Fruit fly (Drosophila melanogaster) whole organism, prepupa: ENCODE measurements around the gene ArfGAP1.

Experiments used
- Blimp-1 ChIP-seq: fragments of 200-800 bp; sonication (Bioruptor generic); optimal IDR thresholded peaks from 3 replicates; lab custom pipeline; 2017; ENCODE audit warnings: missing biosample characterization, missing genetic modification characterization, mild to moderate bottlenecking, moderate library complexity, missing genetic modification reagents
- CG10669 ChIP-seq: fragments of 200-800 bp; sonication (Bioruptor generic); optimal IDR thresholded peaks from 3 replicates; lab custom pipeline; 2018; ENCODE audit warnings: missing biosample characterization, mild to moderate bottlenecking, missing genetic modification characterization, moderate library complexity
- CG11294 ChIP-seq: fragments of 200-800 bp; sonication (Bioruptor generic); IDR thresholded peaks from 2 replicates; pipeline ENCODE4 v1.3.6; 2022; ENCODE audit warnings: missing biosample characterization, missing genetic modification characterization
- CG11762 ChIP-seq: fragments of 200-800 bp; sonication (Bioruptor generic); optimal IDR thresholded peaks from 3 replicates; lab custom pipeline; 2016; ENCODE audit warnings: missing biosample characterization, missing genetic modification characterization; ENCODE audit not compliant: insufficient read depth
- CG11902 ChIP-seq: fragments of 200-800 bp; sonication (Bioruptor generic); optimal IDR thresholded peaks from 3 replicates; lab custom pipeline; 2016; ENCODE audit warnings: missing biosample characterization, missing genetic modification characterization
- CG15336 ChIP-seq: fragments of 200-800 bp; sonication (Bioruptor generic); IDR thresholded peaks from 2 replicates; pipeline ENCODE4 v1.3.6; 2022; ENCODE audit warnings: missing biosample characterization, missing genetic modification characterization
- CG1621 ChIP-seq: fragments of 200-800 bp; sonication (Bioruptor generic); optimal IDR thresholded peaks from 3 replicates; lab custom pipeline; 2018; ENCODE audit warnings: missing biosample characterization, mild to moderate bottlenecking, missing genetic modification characterization
- CG16779 ChIP-seq: fragments of 200-800 bp; sonication (Bioruptor generic); optimal IDR thresholded peaks from 3 replicates; lab custom pipeline; 2017; ENCODE audit warnings: missing biosample characterization, mild to moderate bottlenecking, missing genetic modification characterization
- CG31627 ChIP-seq: fragments of 200-800 bp; sonication (Bioruptor generic); optimal IDR thresholded peaks from 3 replicates; lab custom pipeline; 2016; ENCODE audit warnings: missing biosample characterization, missing genetic modification characterization
- CG32006 ChIP-seq: fragments of 200-800 bp; sonication (Bioruptor generic); optimal IDR thresholded peaks from 3 replicates; lab custom pipeline; 2017; ENCODE audit warnings: missing biosample characterization, mild to moderate bottlenecking, missing genetic modification characterization
- CG34406 ChIP-seq: fragments of 200-800 bp; sonication (Bioruptor generic); optimal IDR thresholded peaks from 3 replicates; lab custom pipeline; 2016; ENCODE audit warnings: missing biosample characterization, missing genetic modification characterization
- CG3919 ChIP-seq: fragments of 200-800 bp; sonication (Bioruptor generic); optimal IDR thresholded peaks from 3 replicates; lab custom pipeline; 2016; ENCODE audit warnings: missing biosample characterization, missing genetic modification characterization
- CG4318 ChIP-seq: fragments of 200-800 bp; sonication (Bioruptor generic); optimal IDR thresholded peaks from 3 replicates; lab custom pipeline; 2017; ENCODE audit warnings: missing biosample characterization, mild to moderate bottlenecking, missing genetic modification characterization
- CG6163 ChIP-seq: fragments of 200-800 bp; sonication (Bioruptor generic); IDR thresholded peaks from 3 replicates; pipeline ENCODE4 v1.3.6; 2022; ENCODE audit warnings: missing biosample characterization, missing genetic modification characterization
- CG6276 ChIP-seq: fragments of 200-800 bp; sonication (Bioruptor generic); optimal IDR thresholded peaks from 2 replicates; lab custom pipeline; 2017; ENCODE audit warnings: missing biosample characterization, mild to moderate bottlenecking, missing genetic modification characterization
- CG6792 ChIP-seq: fragments of 200-800 bp; sonication (Bioruptor generic); optimal IDR thresholded peaks from 3 replicates; lab custom pipeline; 2016; ENCODE audit warnings: missing biosample characterization, missing genetic modification characterization
- CG6808 ChIP-seq: fragments of 200-800 bp; sonication (Bioruptor generic); optimal IDR thresholded peaks from 3 replicates; lab custom pipeline; 2017; ENCODE audit warnings: missing biosample characterization, missing genetic modification characterization, mild to moderate bottlenecking, moderate library complexity, missing genetic modification reagents
- CG6854 ChIP-seq: fragments of 200-800 bp; sonication (Bioruptor generic); optimal IDR thresholded peaks from 2 replicates; lab custom pipeline; 2017; ENCODE audit warnings: missing biosample characterization, mild to moderate bottlenecking, missing genetic modification characterization
- CG7368 ChIP-seq: fragments of 200-800 bp; sonication (Bioruptor generic); optimal IDR thresholded peaks from 3 replicates; lab custom pipeline; 2016; ENCODE audit warnings: missing biosample characterization, missing genetic modification characterization
- CG8119 ChIP-seq: fragments of 200-800 bp; sonication (Bioruptor generic); IDR thresholded peaks from 3 replicates; pipeline ENCODE4 v1.3.6; 2022; ENCODE audit warnings: missing biosample characterization, missing genetic modification characterization
- CG8319 ChIP-seq: fragments of 200-800 bp; sonication (Bioruptor generic); optimal IDR thresholded peaks from 3 replicates; lab custom pipeline; 2016; ENCODE audit warnings: missing biosample characterization, missing genetic modification characterization
- CG8632 ChIP-seq: fragments of 200-800 bp; sonication (Bioruptor generic); optimal IDR thresholded peaks from 3 replicates; lab custom pipeline; 2016; ENCODE audit warnings: missing biosample characterization, missing genetic modification characterization
- CG9139 ChIP-seq: fragments of 200-800 bp; sonication (Bioruptor generic); optimal IDR thresholded peaks from 3 replicates; lab custom pipeline; 2017; ENCODE audit warnings: missing biosample characterization, mild to moderate bottlenecking, missing genetic modification characterization
- Eip75B ChIP-seq: fragments of 200-800 bp; sonication (Bioruptor generic); optimal IDR thresholded peaks from 3 replicates; lab custom pipeline; 2016; ENCODE audit warnings: missing biosample characterization, missing genetic modification characterization
- Eip78C ChIP-seq: fragments of 200-800 bp; sonication (Bioruptor generic); peaks from one replicate; lab custom pipeline; 2016; ENCODE audit warnings: missing biosample characterization, missing genetic modification characterization
- Eip93F ChIP-seq: fragments of 200-800 bp; sonication (Bioruptor generic); optimal IDR thresholded peaks from 2 replicates; lab custom pipeline; 2016; ENCODE audit warnings: missing biosample characterization, mild to moderate bottlenecking, missing genetic modification characterization
- Ets21C ChIP-seq: fragments of 200-800 bp; sonication (Bioruptor generic); optimal IDR thresholded peaks from 3 replicates; lab custom pipeline; 2016; ENCODE audit warnings: missing biosample characterization, missing genetic modification characterization
- Ets96B ChIP-seq: fragments of 200-800 bp; optimal IDR thresholded peaks from 2 replicates; lab custom pipeline; 2019; ENCODE audit warnings: missing biosample characterization, mild to moderate bottlenecking, missing genetic modification characterization, moderate library complexity
- Gug ChIP-seq: fragments of 200-800 bp; sonication (Bioruptor generic); IDR thresholded peaks from 2 replicates; pipeline ENCODE4 v1.3.6; 2022; ENCODE audit warnings: missing biosample characterization, missing genetic modification characterization
- Hr38 ChIP-seq: sonication (Bioruptor generic); optimal IDR thresholded peaks from 2 replicates; lab custom pipeline; 2016; ENCODE audit warnings: missing biosample characterization, missing genetic modification characterization
- Hr39 ChIP-seq: fragments of 200-800 bp; sonication (Bioruptor generic); optimal IDR thresholded peaks from 2 replicates; lab custom pipeline; 2016; ENCODE audit warnings: missing biosample characterization, missing genetic modification characterization
- Hr4 ChIP-seq: fragments of 200-800 bp; sonication (Bioruptor generic); optimal IDR thresholded peaks from 3 replicates; lab custom pipeline; 2016; ENCODE audit warnings: missing biosample characterization, missing genetic modification characterization
- Lpt ChIP-seq: fragments of 200-800 bp; sonication (Bioruptor generic); optimal IDR thresholded peaks from 3 replicates; lab custom pipeline; 2016; ENCODE audit warnings: missing biosample characterization, missing genetic modification characterization
- Met ChIP-seq: fragments of 200-800 bp; sonication (Bioruptor generic); optimal IDR thresholded peaks from 3 replicates; lab custom pipeline; 2016; ENCODE audit warnings: missing biosample characterization, missing genetic modification characterization
- Smox ChIP-seq: fragments of 200-800 bp; sonication (Bioruptor generic); optimal IDR thresholded peaks from 3 replicates; lab custom pipeline; 2016; ENCODE audit warnings: missing biosample characterization, missing genetic modification characterization
- Sox102F ChIP-seq: fragments of 200-800 bp; sonication (Bioruptor generic); optimal IDR thresholded peaks from 2 replicates; lab custom pipeline; 2016; ENCODE audit warnings: missing biosample characterization, mild to moderate bottlenecking, missing genetic modification characterization
- Sox14 ChIP-seq: fragments of 200-800 bp; sonication (Bioruptor generic); optimal IDR thresholded peaks from 3 replicates; lab custom pipeline; 2016; ENCODE audit warnings: missing biosample characterization, missing genetic modification characterization
- Sox15 ChIP-seq: fragments of 200-800 bp; sonication (Bioruptor generic); optimal IDR thresholded peaks from 3 replicates; lab custom pipeline; 2016; ENCODE audit warnings: missing biosample characterization, missing genetic modification characterization
- achi ChIP-seq: fragments of 200-800 bp; sonication (Bioruptor generic); optimal IDR thresholded peaks from 3 replicates; lab custom pipeline; 2016; ENCODE audit warnings: missing biosample characterization, missing genetic modification characterization
- acj6 ChIP-seq: fragments of 200-800 bp; sonication (Bioruptor generic); optimal IDR thresholded peaks from 3 replicates; lab custom pipeline; 2016; ENCODE audit warnings: missing biosample characterization, missing genetic modification characterization
- cyc ChIP-seq: fragments of 200-800 bp; sonication (Bioruptor generic); optimal IDR thresholded peaks from 3 replicates; lab custom pipeline; 2016; ENCODE audit warnings: missing biosample characterization, missing genetic modification characterization
- dac ChIP-seq: fragments of 200-800 bp; sonication (Bioruptor generic); optimal IDR thresholded peaks from 2 replicates; lab custom pipeline; 2017; ENCODE audit warnings: missing biosample characterization, mild to moderate bottlenecking, missing genetic modification characterization
- eg ChIP-seq: fragments of 200-800 bp; sonication (Bioruptor generic); IDR thresholded peaks from 3 replicates; pipeline ENCODE4 v1.3.6; 2022; ENCODE audit warnings: missing biosample characterization, missing genetic modification characterization
- fd59A ChIP-seq: fragments of 200-800 bp; sonication (Bioruptor generic); optimal IDR thresholded peaks from 2 replicates; lab custom pipeline; 2017; ENCODE audit warnings: missing biosample characterization, mild to moderate bottlenecking, missing genetic modification characterization, missing genetic modification reagents
- fd85E ChIP-seq: fragments of 200-800 bp; sonication (Bioruptor generic); optimal IDR thresholded peaks from 3 replicates; lab custom pipeline; 2016; ENCODE audit warnings: missing biosample characterization, missing genetic modification characterization
- fkh ChIP-seq: fragments of 200-800 bp; sonication (Bioruptor generic); optimal IDR thresholded peaks from 3 replicates; lab custom pipeline; 2017; ENCODE audit warnings: missing biosample characterization, mild to moderate bottlenecking, missing genetic modification characterization, moderate library complexity
- lz ChIP-seq: fragments of 200-800 bp; sonication (Bioruptor generic); optimal IDR thresholded peaks from 3 replicates; lab custom pipeline; 2016; ENCODE audit warnings: missing biosample characterization, missing genetic modification characterization
- pdm3 ChIP-seq: fragments of 200-800 bp; sonication (Bioruptor generic); optimal IDR thresholded peaks from 3 replicates; lab custom pipeline; 2016; ENCODE audit warnings: missing biosample characterization, missing genetic modification characterization
- salr ChIP-seq, 2 experiments: fragments of 200-800 bp; sonication (Bioruptor generic); optimal IDR thresholded peaks; 3 replicates each; lab custom pipeline; 2016 to 2018; ENCODE audit warnings: missing biosample characterization in 2 of 2, missing genetic modification characterization in 2 of 2, mild to moderate bottlenecking in 1 of 2
- ss ChIP-seq, 2 experiments: fragments of 200-800 bp; sonication (Bioruptor generic); optimal IDR thresholded peaks; 2 replicates in 1 of 2; 3 replicates in 1 of 2; lab custom pipeline; 2017 to 2018; ENCODE audit warnings: mild to moderate bottlenecking in 2 of 2, missing biosample characterization in 2 of 2, missing genetic modification characterization in 2 of 2, moderate library complexity in 1 of 2
- svp ChIP-seq: fragments of 200-800 bp; sonication (Bioruptor generic); peaks from one replicate; lab custom pipeline; 2016; ENCODE audit warnings: missing biosample characterization, missing genetic modification characterization
- topi ChIP-seq: fragments of 200-800 bp; sonication (Bioruptor generic); optimal IDR thresholded peaks from 3 replicates; lab custom pipeline; 2016; ENCODE audit warnings: missing biosample characterization, missing genetic modification characterization
- vri ChIP-seq: fragments of 200-800 bp; sonication (Bioruptor generic); optimal IDR thresholded peaks from 3 replicates; lab custom pipeline; 2016; ENCODE audit warnings: missing biosample characterization, mild to moderate bottlenecking, missing genetic modification characterization

The ArfGAP1 gene

dm6 chr3L:12442593-12442992 is 25.2 kb upstream of the ArfGAP1 start:
- TF ChIP-seq CG9139 (peak; percentile 37), pdm3 (GFP tag; lab: Kevin White, UChicago) (peak; percentile 78), CG16779 (tag; lab: Kevin White, UChicago) (peak; percentile 5), ss (GFP tag; optimal IDR thresholded peaks at IDR 0.05; lab: Kevin White, UChicago) (peak; percentile 65 to 71), vri (GFP tag; lab: Kevin White, UChicago) (peak; percentile 45), Blimp-1 (peak; percentile 11), cyc (peak; percentile 62), Ets21C (GFP tag; lab: Kevin White, UChicago) (peak; percentile 30), CG8632 (peak; percentile 60), dac (GFP tag; lab: Kevin White, UChicago) (no peak), Eip78C (GFP tag; lab: Kevin White, UChicago) (peak; percentile 94), CG10669 (GFP tag; lab: Kevin White, UChicago) (peak; percentile 75), fd59A (GFP tag; lab: Kevin White, UChicago) (peak; percentile 63), CG6808 (GFP tag; lab: Kevin White, UChicago) (peak; percentile 76), CG3919 (GFP tag; lab: Kevin White, UChicago) (peak; percentile 74), eg (peak; percentile 50; the same call in 1 of the 3 replicates), CG11902 (peak; percentile 31), lz (GFP tag; lab: Kevin White, UChicago) (peak; percentile 47), CG6276 (GFP tag; lab: Kevin White, UChicago) (peak; percentile 36), Eip93F (no peak), CG32006 (GFP tag; lab: Kevin White, UChicago) (peak; percentile 75), CG31627 (peak; percentile 60), CG8319 (peak; percentile 15), CG11294 (GFP tag; lab: Robert Waterston, UW) (no peak), topi (GFP tag; lab: Kevin White, UChicago) (peak; percentile 64), CG34406 (peak; percentile 73), Eip75B (peak; percentile 55), CG6854 (GFP tag; lab: Kevin White, UChicago) (peak; percentile 3), CG6163 (peak; percentile 65; the same call in 2 of the 3 replicates), CG6792 (GFP tag; lab: Kevin White, UChicago) (peak; percentile 52), CG8119 (GFP tag; lab: Robert Waterston, UW) (peak; percentile 66), Sox15 (GFP tag; lab: Kevin White, UChicago) (peak; percentile 51), fkh (no peak), Hr38 (GFP tag; lab: Kevin White, UChicago) (no peak), fd85E (GFP tag; lab: Kevin White, UChicago) (no peak), CG7368 (GFP tag; lab: Kevin White, UChicago) (peak; percentile 37), acj6 (GFP tag; lab: Kevin White, UChicago) (peak; percentile 70), Met (GFP tag; lab: Kevin White, UChicago) (peak; percentile 77), CG15336 (GFP tag; lab: Robert Waterston, UW) (peak; percentile 59), Ets96B (tag; lab: Kevin White, UChicago) (peak; percentile 71), CG4318 (GFP tag; lab: Kevin White, UChicago) (peak; percentile 62), svp (peak; percentile 88), Sox102F (GFP tag; lab: Kevin White, UChicago) (peak; percentile 83), Gug (GFP tag; lab: Robert Waterston, UW) (no peak), salr (GFP tag; optimal IDR thresholded peaks at IDR 0.05; lab: Kevin White, UChicago) (peak; percentile 55 to 59), achi (peak; percentile 73), Hr39 (GFP tag; lab: Kevin White, UChicago) (peak; percentile 53), Lpt (GFP tag; lab: Kevin White, UChicago) (no peak), Sox14 (GFP tag; lab: Kevin White, UChicago) (peak; percentile 72), Smox (GFP tag; lab: Kevin White, UChicago) (peak; percentile 75), CG1621 (tag; lab: Kevin White, UChicago) (peak; percentile 28), Hr4 (GFP tag; lab: Kevin White, UChicago) (peak; percentile 66), CG11762 (GFP tag; lab: Kevin White, UChicago) (no peak)
